Worm (Caenorhabditis elegans) whole organism, L4/young adult: ENCODE measurements around the gene R52.5.

ENCODE experiments used
- W03F9.2 ChIP-seq: fragments of 150-350 bp; optimal IDR thresholded peaks from 2 replicates; lab custom pipeline; 2014; ENCODE audit warnings: missing biosample characterization, missing genetic modification characterization
- dao-5 ChIP-seq: sonication (generic microtip); optimal IDR thresholded peaks from 2 replicates; lab custom pipeline; 2016; ENCODE audit warnings: missing genotype, missing genetic modification characterization, moderate library complexity, missing compliant biosample characterization

- no peak for TF ChIP-seq W03F9.2 (tag; lab: Kevin White, UChicago)
- no peak for TF ChIP-seq dao-5 (tag; lab: Kevin White, UChicago)
These were observed 37.1 kb upstream of the R52.5 start, which contains the start of gene C40A11.2 for ce11 chrII:2146900-2147375.
